Fruit fly (Drosophila melanogaster): ENCODE measurements around the gene Pvf3.

DNA sequence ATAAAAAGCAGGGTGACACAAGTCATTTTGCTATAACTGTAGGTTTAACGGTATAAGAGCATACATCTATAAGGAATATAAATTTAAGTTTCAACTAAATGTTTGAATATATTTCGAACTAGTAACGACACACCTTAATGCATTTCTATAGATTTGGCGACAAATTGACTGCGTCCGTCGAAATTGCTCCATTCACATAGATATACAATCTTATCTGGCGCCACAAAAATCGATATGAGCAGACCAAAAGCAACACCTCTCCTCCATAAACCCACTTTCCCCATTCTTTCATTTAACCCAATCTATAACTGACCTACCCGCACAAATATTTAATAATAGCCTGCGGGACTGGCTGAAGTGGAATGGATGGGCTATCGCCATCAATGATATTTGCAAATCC is 41.1 kb upstream of the Pvf3 start:
- TF ChIP-seq CTCF (optimal IDR thresholded peaks at IDR 0.05) (no peak), CG8478 (optimal IDR thresholded peaks at IDR 0.05) (no peak)
